Worm (Caenorhabditis elegans): Measurements from ENCODE around the gene D2045.7.

Gene D2045.7

DNA sequence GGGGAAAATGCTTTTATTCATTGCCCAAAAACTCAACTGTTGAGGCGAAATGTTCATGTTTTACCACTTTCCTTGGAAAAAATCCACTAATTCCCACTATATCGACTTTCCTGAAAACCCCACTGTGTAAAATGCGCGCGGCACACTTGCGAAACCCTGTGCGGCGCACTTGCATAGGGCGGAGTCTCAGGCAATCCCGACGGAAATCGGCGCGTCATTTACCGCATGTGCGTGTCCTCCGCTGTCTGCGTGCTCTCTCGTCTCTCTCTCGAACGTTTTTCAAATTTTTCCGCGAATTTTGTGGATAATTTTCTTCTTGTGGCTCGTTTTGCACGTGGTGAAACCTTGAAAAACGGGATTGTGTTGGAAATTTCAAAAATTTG lies 18.1 kb upstream of the D2045.7 start, which contains the start of gene atx-2 (continued):
- TF ChIP-seq hmg-20 (GFP tag; IDR thresholded peaks at IDR 0.05) (peak; percentile 83), lin-35 (GFP tag; optimal IDR thresholded peaks at IDR 0.05) (peak in 2 of 3 experiments; percentile 70 to 80), ccch-3 (GFP tag; optimal IDR thresholded peaks at IDR 0.05) (no peak), ama-1 (optimal IDR thresholded peaks at IDR 0.05) (no peak), ama-1 (GFP tag; optimal IDR thresholded peaks at IDR 0.05) (peak in 1 of 2 experiments; percentile 27)

ce11 chrIII:10462935-10463548 lies 16.2 kb upstream of the D2045.7 start:
- TF ChIP-seq Y53G8AR.9 (GFP tag; conservative IDR thresholded peaks at IDR 0.05) (no peak), zfh-2 (GFP tag; conservative IDR thresholded peaks at IDR 0.05) (peak; percentile 56; the same call in 1 of the 2 replicates)

- no peak for TF ChIP-seq let-607 (tag; optimal IDR thresholded peaks at IDR 0.05)
- no peak for TF ChIP-seq tbp1 (GFP tag; optimal IDR thresholded peaks at IDR 0.05)
- TF ChIP-seq ama-1 (optimal IDR thresholded peaks at IDR 0.05) = no peak
- peak in 1 of 2 experiments; percentile 9 for TF ChIP-seq ama-1 (GFP tag; optimal IDR thresholded peaks at IDR 0.05)
- no peak; the same call in 1 of the 2 replicates for TF ChIP-seq cebp-1 (GFP tag; IDR thresholded peaks at IDR 0.05)
- peak; percentile 78 for TF ChIP-seq cebp-1 (tag; optimal IDR thresholded peaks at IDR 0.05)
- peak; percentile 45 for TF ChIP-seq nhr-80 (tag; optimal IDR thresholded peaks at IDR 0.05)
- TF ChIP-seq die-1 (tag; optimal IDR thresholded peaks at IDR 0.05) = no peak
- TF ChIP-seq lin-40 (tag; optimal IDR thresholded peaks at IDR 0.05) = peak; percentile 38
- TF ChIP-seq Y95B8A.8 (GFP tag; IDR thresholded peaks at IDR 0.05) = no peak
- peak; percentile 83 for TF ChIP-seq attf-5 (GFP tag; optimal IDR thresholded peaks at IDR 0.05)
- no peak for TF ChIP-seq B0336.3 (GFP tag; IDR thresholded peaks at IDR 0.05)
- peak; percentile 28 for TF ChIP-seq ztf-26 (tag; optimal IDR thresholded peaks at IDR 0.05)
- no peak for TF ChIP-seq nfya-1 (tag; optimal IDR thresholded peaks at IDR 0.05; ENCODE audit: borderline replicate concordance, insufficient read depth)
- no peak for TF ChIP-seq ceh-40 (GFP tag; IDR thresholded peaks at IDR 0.05)
- peak; percentile 18; the same call in 1 of the 2 replicates for TF ChIP-seq ekl-4 (GFP tag; IDR thresholded peaks at IDR 0.05)
- TF ChIP-seq mcd-1 (GFP tag; IDR thresholded peaks at IDR 0.05) = peak; percentile 24; the same call in 1 of the 2 replicates
Measured at ce11 chrIII:10463653-10464052, 15.6 kb upstream of the D2045.7 start.

DNA sequence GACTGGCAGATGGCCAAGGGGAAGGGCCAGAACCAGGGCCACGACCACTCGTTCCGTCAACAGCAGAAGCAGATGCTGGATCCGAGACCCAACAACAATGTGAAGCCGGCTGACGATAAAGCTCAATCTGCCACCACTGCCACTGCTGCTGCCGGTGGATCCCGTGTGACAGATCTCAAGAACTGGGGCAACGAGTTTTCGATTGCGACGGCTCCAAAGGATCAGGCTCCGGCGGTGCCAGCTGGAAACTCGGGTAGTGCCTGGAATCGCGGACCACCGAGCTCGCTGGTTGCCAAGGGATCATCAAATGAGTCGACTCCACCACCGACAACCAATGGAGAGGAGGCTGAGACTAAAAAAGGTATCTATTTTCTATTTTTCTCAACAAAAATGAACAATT lies 14.8 kb upstream of the D2045.7 start:
- TF ChIP-seq Y56A3A.18 (GFP tag; IDR thresholded peaks at IDR 0.05) (no peak), chd-7 (tag; optimal IDR thresholded peaks at IDR 0.05) (peak; percentile 22), nfya-1 (tag; optimal IDR thresholded peaks at IDR 0.05; ENCODE audit: borderline replicate concordance, insufficient read depth) (no peak), ceh-58 (GFP tag; IDR thresholded peaks at IDR 0.05) (no peak), hsf-1 (GFP tag; IDR thresholded peaks at IDR 0.05) (0 out of 2 replicates have a peak, but pooled peaks have one; percentile 31), unc-130 (GFP tag; optimal IDR thresholded peaks at IDR 0.05) (no peak), ztf-6 (GFP tag; IDR thresholded peaks at IDR 0.05) (no peak), attf-3 (GFP tag; conservative IDR thresholded peaks at IDR 0.05) (no peak), egrh-3 (GFP tag; IDR thresholded peaks at IDR 0.05) (peak; percentile 61; the same call in 1 of the 2 replicates), aptf-3 (GFP tag; IDR thresholded peaks at IDR 0.05) (no peak), ceh-100 (GFP tag; IDR thresholded peaks at IDR 0.05) (no peak), zfh-2 (GFP tag; conservative IDR thresholded peaks at IDR 0.05) (peak; percentile 92), T07F8.4 (tag; optimal IDR thresholded peaks at IDR 0.05) (no peak), tbp1 (GFP tag; optimal IDR thresholded peaks at IDR 0.05) (no peak), F37B4.10 (GFP tag; IDR thresholded peaks at IDR 0.05) (no peak), akir-1 (GFP tag; optimal IDR thresholded peaks at IDR 0.05) (no peak), ceh-27 (GFP tag; optimal IDR thresholded peaks at IDR 0.05) (no peak), nhr-80 (tag; optimal IDR thresholded peaks at IDR 0.05) (no peak), Y67H2A.10 (GFP tag; conservative IDR thresholded peaks at IDR 0.05) (no peak), dox-1 (GFP tag; IDR thresholded peaks at IDR 0.05) (0 out of 2 replicates have a peak, but pooled peaks have one; percentile 15)

All from whole organism, young adult.